Worm (Caenorhabditis elegans): ENCODE measurements around the gene msrp-5.

DNA sequence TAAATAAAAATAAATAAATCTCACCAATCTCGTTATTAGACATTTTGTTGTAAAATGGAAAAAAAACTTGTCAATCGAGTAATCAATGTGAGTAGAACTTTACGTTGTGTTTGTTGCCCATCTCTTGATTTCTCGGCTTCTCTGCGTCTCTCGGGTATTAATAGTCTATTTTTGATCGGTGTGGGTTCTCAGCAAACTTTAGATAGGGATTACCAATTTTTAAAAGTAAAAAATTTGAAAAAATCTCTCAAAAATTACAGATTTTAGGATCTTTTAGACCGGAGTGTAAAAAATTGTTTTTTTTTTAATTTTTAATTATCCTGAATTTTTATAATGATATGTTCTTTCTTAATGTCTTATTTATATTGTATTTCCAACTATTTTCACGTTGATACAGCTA is 20.6 kb downstream of the msrp-5 start, which contains the start of gene F22E5.21:
- no peak for TF ChIP-seq mep-1 (tag; optimal IDR thresholded peaks at IDR 0.05)
- no peak for TF ChIP-seq pha-4 (tag; optimal IDR thresholded peaks at IDR 0.05)
- TF ChIP-seq nhr-76 (tag; optimal IDR thresholded peaks at IDR 0.05), result no peak
- no peak for TF ChIP-seq ham-2 (GFP tag; optimal IDR thresholded peaks at IDR 0.05)
- TF ChIP-seq ceh-83 (GFP tag; optimal IDR thresholded peaks at IDR 0.05), result no peak
- TF ChIP-seq flh-1 (GFP tag; optimal IDR thresholded peaks at IDR 0.05), result no peak
- TF ChIP-seq nhr-12 (tag; optimal IDR thresholded peaks at IDR 0.05), result no peak
- no peak for TF ChIP-seq ztf-11 (tag; optimal IDR thresholded peaks at IDR 0.05)
- TF ChIP-seq elt-1 (tag; optimal IDR thresholded peaks at IDR 0.05; ENCODE audit: borderline replicate concordance, insufficient read depth), result no peak
- TF ChIP-seq unc-120 (tag; optimal IDR thresholded peaks at IDR 0.05; ENCODE audit: poor library complexity, severe bottlenecking), result no peak
- no peak for TF ChIP-seq blmp-1 (tag; optimal IDR thresholded peaks at IDR 0.05)
- TF ChIP-seq lin-13 (tag; optimal IDR thresholded peaks at IDR 0.05), result no peak
- no peak for TF ChIP-seq unc-62 (GFP tag; optimal IDR thresholded peaks at IDR 0.05)

All from whole organism, mixed stage, embryonic.